Fruit fly (Drosophila melanogaster): ENCODE measurements around the gene CG11226.

The CG11226 gene

DNA sequence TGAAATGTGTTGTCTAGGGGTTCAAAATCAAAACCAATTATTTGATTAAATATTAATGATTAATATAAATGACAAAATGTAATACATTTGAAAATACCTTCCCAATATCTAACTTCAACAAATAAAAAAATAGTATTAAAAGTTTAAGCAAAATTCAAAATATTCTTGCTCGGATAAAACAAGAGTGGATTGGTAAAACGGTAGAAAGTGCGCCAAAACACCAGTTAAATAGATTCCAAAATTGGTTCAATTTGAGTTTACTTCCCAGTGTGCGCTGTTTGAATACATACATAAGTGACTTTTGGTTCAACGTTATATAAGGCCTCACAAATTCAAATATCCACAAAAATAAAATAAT lies 28.2 kb downstream of the CG11226 start (continued):
- TF ChIP-seq CG9437 (GFP tag; optimal IDR thresholded peaks at IDR 0.05) (peak; percentile 65), CG7556 (GFP tag; optimal IDR thresholded peaks at IDR 0.05) (peak; percentile 81), CoRest (tag; optimal IDR thresholded peaks at IDR 0.05) (peak; percentile 86), wdn (GFP tag; IDR thresholded peaks at IDR 0.05) (peak; percentile 44), Abd-B (GFP tag; optimal IDR thresholded peaks at IDR 0.05) (peak; percentile 47), CG31441 (GFP tag; IDR thresholded peaks at IDR 0.05) (peak; percentile 85), CG31224 (GFP tag; IDR thresholded peaks at IDR 0.05) (peak; percentile 27; the same call in 1 of the 2 replicates), CG18262 (tag; optimal IDR thresholded peaks at IDR 0.05) (peak; percentile 81), CG5180 (GFP tag; optimal IDR thresholded peaks at IDR 0.05) (peak; percentile 50), CG17361 (GFP tag; IDR thresholded peaks at IDR 0.05) (peak; percentile 80), CG6813 (GFP tag; optimal IDR thresholded peaks at IDR 0.05) (peak; percentile 62), CG13624 (GFP tag; optimal IDR thresholded peaks at IDR 0.05) (no peak), az2 (GFP tag; optimal IDR thresholded peaks at IDR 0.05) (peak; percentile 49), CG10209 (GFP tag; optimal IDR thresholded peaks at IDR 0.05) (peak; percentile 67), CG11093 (GFP tag; IDR thresholded peaks at IDR 0.05) (0 out of 3 replicates have a peak, but pooled peaks have one; percentile 34), lbe (GFP tag; optimal IDR thresholded peaks at IDR 0.05) (peak; percentile 79), dpn (GFP tag; optimal IDR thresholded peaks at IDR 0.05) (peak; percentile 7 to 69), zen (tag; optimal IDR thresholded peaks at IDR 0.05) (peak; percentile 3), mirr (GFP tag; optimal IDR thresholded peaks at IDR 0.05) (no peak), CG11695 (GFP tag; IDR thresholded peaks at IDR 0.05) (peak; percentile 83), CG13424 (tag; optimal IDR thresholded peaks at IDR 0.05) (peak; percentile 83), pb (GFP tag; optimal IDR thresholded peaks at IDR 0.05) (no peak), Chrac-16 (GFP tag; optimal IDR thresholded peaks at IDR 0.05) (peak; percentile 48), CG12391 (tag; optimal IDR thresholded peaks at IDR 0.05) (peak; percentile 77), B-H2 (GFP tag; optimal IDR thresholded peaks at IDR 0.05) (peak; percentile 4), CG7271 (tag; optimal IDR thresholded peaks at IDR 0.05) (no peak), dmrt99B (tag; optimal IDR thresholded peaks at IDR 0.05) (peak; percentile 90), CG12104 (GFP tag; optimal IDR thresholded peaks at IDR 0.05) (no peak), Oaz (GFP tag; IDR thresholded peaks at IDR 0.05) (peak; percentile 67), CG11723 (GFP tag; optimal IDR thresholded peaks at IDR 0.05) (peak; percentile 45), abd-A (tag; optimal IDR thresholded peaks at IDR 0.05) (no peak), C15 (GFP tag; IDR thresholded peaks at IDR 0.05) (0 out of 3 replicates have a peak, but pooled peaks have one; percentile 5), corto (GFP tag; optimal IDR thresholded peaks at IDR 0.05) (peak; percentile 54), CG15011 (GFP tag; optimal IDR thresholded peaks at IDR 0.05) (peak; percentile 35), E2f1 (GFP tag; IDR thresholded peaks at IDR 0.05) (peak; percentile 71), ap (GFP tag; IDR thresholded peaks at IDR 0.05) (peak; percentile 65), CG10366 (GFP tag; IDR thresholded peaks at IDR 0.05) (peak; percentile 51), HLH54F (GFP tag; optimal IDR thresholded peaks at IDR 0.05) (peak; percentile 3), psq (GFP tag; optimal IDR thresholded peaks at IDR 0.05) (peak; percentile 11), grau (tag; optimal IDR thresholded peaks at IDR 0.05) (peak; percentile 84), fd3F (GFP tag; optimal IDR thresholded peaks at IDR 0.05) (peak; percentile 67), CG8388 (GFP tag; optimal IDR thresholded peaks at IDR 0.05) (peak; percentile 63), crol (GFP tag; IDR thresholded peaks at IDR 0.05) (no peak), cg (GFP tag; optimal IDR thresholded peaks at IDR 0.05) (no peak), CG17385 (GFP tag; optimal IDR thresholded peaks at IDR 0.05) (peak; percentile 74), nom (GFP tag; optimal IDR thresholded peaks at IDR 0.05) (peak; percentile 29), Ada2b (GFP tag; IDR thresholded peaks at IDR 0.05) (peak; percentile 71; the same call in 1 of the 2 replicates), ATbp (GFP tag; optimal IDR thresholded peaks at IDR 0.05) (peak; percentile 71), CG14860 (GFP tag; IDR thresholded peaks at IDR 0.05; ENCODE audit: partially characterized antibody) (0 out of 3 replicates have a peak, but pooled peaks have one; percentile 14), CG9932 (GFP tag; IDR thresholded peaks at IDR 0.05) (peak; percentile 70)

Measured in whole organism, embryonic.